Worm (Caenorhabditis elegans) whole organism, L1 larva: ENCODE results near the gene apc-2.

Experiments used
- C04F5.9 ChIP-seq: sonication (generic microtip); optimal IDR thresholded peaks from 2 replicates; lab custom pipeline; 2016; ENCODE audit warnings: missing genetic modification characterization, missing compliant biosample characterization
- C16A3.4 ChIP-seq: fragments of 150-350 bp; optimal IDR thresholded peaks from 2 replicates; lab custom pipeline; 2014; ENCODE audit warnings: missing biosample characterization, missing genetic modification characterization
- C34B4.2 ChIP-seq: sonication (generic microtip); optimal IDR thresholded peaks from 2 replicates; lab custom pipeline; 2017; ENCODE audit warnings: mild to moderate bottlenecking, missing genetic modification characterization, missing compliant biosample characterization
- F16B12.6 ChIP-seq: fragments of 150-350 bp; optimal IDR thresholded peaks from 2 replicates; lab custom pipeline; 2014; ENCODE audit warnings: missing biosample characterization, missing genetic modification characterization
- aha-1 ChIP-seq: fragments of 150-350 bp; optimal IDR thresholded peaks from 2 replicates; lab custom pipeline; 2014; ENCODE audit warnings: missing biosample characterization, missing genetic modification characterization
- alr-1 ChIP-seq: fragments of 200-800 bp; sonication (Bioruptor generic); optimal IDR thresholded peaks from 2 replicates; lab custom pipeline; 2018; ENCODE audit warnings: borderline replicate concordance, mild to moderate bottlenecking, missing genetic modification characterization, missing compliant biosample characterization
- aly-2 ChIP-seq: fragments of 150-350 bp; optimal IDR thresholded peaks from 2 replicates; lab custom pipeline; 2014; ENCODE audit warnings: missing biosample characterization, missing genetic modification characterization
- ama-1 ChIP-seq: fragments of 150-350 bp; optimal IDR thresholded peaks from 2 replicates; lab custom pipeline; 2014
- blmp-1 ChIP-seq: fragments of 150-350 bp; optimal IDR thresholded peaks from 2 replicates; lab custom pipeline; 2014; ENCODE audit warnings: missing biosample characterization, missing genetic modification characterization
- ceh-63 ChIP-seq: fragments of 200-800 bp; sonication (Bioruptor generic); optimal IDR thresholded peaks from 2 replicates; lab custom pipeline; 2018; ENCODE audit warnings: mild to moderate bottlenecking, missing genetic modification characterization, missing compliant biosample characterization
- ceh-82 ChIP-seq, 3 experiments: fragments of 150-350 bp in 1 of 3; sonication (generic microtip) in 2 of 3; optimal IDR thresholded peaks; 2 replicates each; lab custom pipeline; 2014 to 2017; ENCODE audit warnings: missing biosample characterization in 3 of 3, missing genetic modification characterization in 3 of 3
- ceh-88 ChIP-seq: fragments of 200-800 bp; sonication (Bioruptor generic); IDR thresholded peaks from 2 replicates; pipeline ENCODE4 v1.3.6; 2022; ENCODE audit warnings: missing genetic modification characterization, missing compliant biosample characterization
- ceh-90 ChIP-seq: sonication (generic microtip); optimal IDR thresholded peaks from 2 replicates; lab custom pipeline; 2016; ENCODE audit warnings: missing genetic modification characterization, missing compliant biosample characterization
- ces-1 ChIP-seq: fragments of 150-350 bp; optimal IDR thresholded peaks from 2 replicates; lab custom pipeline; 2014; ENCODE audit warnings: missing biosample characterization, missing genetic modification reagents, missing genetic modification characterization
- dpl-1 ChIP-seq, 3 experiments: fragments of 150-350 bp in 2 of 3; sonication (generic microtip) in 1 of 3; optimal IDR thresholded peaks; 2 replicates each; lab custom pipeline; 2014 to 2017; ENCODE audit warnings: missing biosample characterization in 3 of 3, missing genetic modification characterization in 3 of 3, missing genetic modification reagents in 3 of 3
- efl-1 ChIP-seq, 4 experiments: fragments of 150-350 bp; optimal IDR thresholded peaks in 3 of 4; peaks in 1 of 4; 1 replicate in 1 of 4; 2 replicates in 3 of 4; lab custom pipeline; 2014; ENCODE audit warnings: missing biosample characterization in 2 of 4, missing genetic modification characterization in 2 of 4, missing genetic modification reagents in 2 of 4
- efl-3 ChIP-seq: fragments of 200-800 bp; sonication (Bioruptor generic); optimal IDR thresholded peaks from 2 replicates; lab custom pipeline; 2018; ENCODE audit warnings: mild to moderate bottlenecking, missing genetic modification characterization, missing compliant biosample characterization
- egl-13 ChIP-seq: sonication (generic microtip); optimal IDR thresholded peaks from 2 replicates; lab custom pipeline; 2016; ENCODE audit warnings: missing genotype, missing genetic modification reagents, missing genetic modification characterization, missing compliant biosample characterization
- elt-2 ChIP-seq: sonication (generic microtip); optimal IDR thresholded peaks from 2 replicates; lab custom pipeline; 2016; ENCODE audit warnings: missing genetic modification characterization, mild to moderate bottlenecking, inconsistent platforms, missing compliant biosample characterization, missing genetic modification reagents
- fkh-10 ChIP-seq: sonication (generic microtip); optimal IDR thresholded peaks from 2 replicates; lab custom pipeline; 2017; ENCODE audit warnings: missing biosample characterization, missing genetic modification reagents, missing genetic modification characterization
- fkh-4 ChIP-seq: sonication (generic microtip); optimal IDR thresholded peaks from 2 replicates; lab custom pipeline; 2016; ENCODE audit warnings: missing compliant biosample characterization, missing genetic modification characterization, borderline replicate concordance
- grh-1 ChIP-seq: fragments of 200-800 bp; sonication (Bioruptor generic); IDR thresholded peaks from 2 replicates; pipeline ENCODE4 v1.3.6; 2022; ENCODE audit warnings: missing genetic modification reagents, missing genetic modification characterization, missing compliant biosample characterization
- hlh-17 ChIP-seq: fragments of 200-800 bp; sonication (Bioruptor generic); optimal IDR thresholded peaks from 2 replicates; lab custom pipeline; 2018; ENCODE audit warnings: missing genetic modification characterization, mild to moderate bottlenecking, missing compliant biosample characterization, moderate library complexity, borderline replicate concordance
- hlh-4 ChIP-seq: sonication (generic microtip); optimal IDR thresholded peaks from 2 replicates; lab custom pipeline; 2016; ENCODE audit warnings: mild to moderate bottlenecking, missing genetic modification characterization, missing compliant biosample characterization
- hpl-2 ChIP-seq: fragments of 150-350 bp; optimal IDR thresholded peaks from 2 replicates; lab custom pipeline; 2014; ENCODE audit warnings: missing biosample characterization, missing genetic modification reagents, missing genetic modification characterization
- jun-1 ChIP-seq: fragments of 150-350 bp; optimal IDR thresholded peaks from 2 replicates; lab custom pipeline; 2014; ENCODE audit warnings: missing biosample characterization, missing genetic modification reagents, missing genetic modification characterization
- lin-13 ChIP-seq: fragments of 150-350 bp; optimal IDR thresholded peaks from 2 replicates; lab custom pipeline; 2014; ENCODE audit warnings: missing biosample characterization, missing genetic modification reagents, missing genetic modification characterization
- lin-14 ChIP-seq: fragments of 200-800 bp; sonication (Bioruptor generic); optimal IDR thresholded peaks from 2 replicates; lab custom pipeline; 2018; ENCODE audit warnings: mild to moderate bottlenecking, missing genetic modification characterization, moderate library complexity, missing compliant biosample characterization
- lin-35 ChIP-seq, 2 experiments: fragments of 150-350 bp; optimal IDR thresholded peaks; 2 replicates each; lab custom pipeline; 2014; ENCODE audit warnings: missing biosample characterization in 2 of 2, missing genetic modification characterization in 2 of 2, missing genetic modification reagents in 2 of 2
- lin-39 ChIP-seq: fragments of 150-350 bp; optimal IDR thresholded peaks from 2 replicates; lab custom pipeline; 2014; ENCODE audit warnings: missing biosample characterization, missing genetic modification reagents, missing genetic modification characterization
- lsy-2 ChIP-seq, 2 experiments: fragments of 150-350 bp; optimal IDR thresholded peaks; 2 replicates each; lab custom pipeline; 2014; ENCODE audit warnings: missing biosample characterization in 2 of 2, missing genetic modification characterization in 2 of 2
- mab-9 ChIP-seq: fragments of 200-800 bp; sonication (Bioruptor generic); IDR thresholded peaks from 2 replicates; pipeline ENCODE4 v1.3.6; 2022; ENCODE audit warnings: missing genetic modification reagents, missing genetic modification characterization, missing compliant biosample characterization
- mdl-1 ChIP-seq, 2 experiments: fragments of 150-350 bp; optimal IDR thresholded peaks; 2 replicates each; lab custom pipeline; 2014 to 2017; ENCODE audit warnings: missing biosample characterization in 2 of 2, missing genetic modification characterization in 2 of 2, inconsistent platforms in 1 of 2
- mep-1 ChIP-seq: fragments of 150-350 bp; optimal IDR thresholded peaks from 2 replicates; lab custom pipeline; 2014; ENCODE audit warnings: missing biosample characterization, missing genetic modification characterization
- nhr-237 ChIP-seq: fragments of 150-350 bp; optimal IDR thresholded peaks from 2 replicates; lab custom pipeline; 2014; ENCODE audit warnings: missing biosample characterization, missing genetic modification characterization
- nhr-28 ChIP-seq: fragments of 150-350 bp; optimal IDR thresholded peaks from 2 replicates; lab custom pipeline; 2014; ENCODE audit warnings: missing biosample characterization, missing genetic modification characterization
- nhr-47 ChIP-seq: sonication (generic microtip); optimal IDR thresholded peaks from 2 replicates; lab custom pipeline; 2016; ENCODE audit warnings: mild to moderate bottlenecking, missing genetic modification characterization, moderate library complexity, missing compliant biosample characterization
- nhr-76 ChIP-seq: sonication (generic microtip); optimal IDR thresholded peaks from 2 replicates; lab custom pipeline; 2017; ENCODE audit warnings: missing biosample characterization, missing genetic modification characterization
- nhr-77 ChIP-seq: fragments of 150-350 bp; optimal IDR thresholded peaks from 2 replicates; lab custom pipeline; 2014; ENCODE audit warnings: missing biosample characterization, missing genetic modification characterization
- pqm-1 ChIP-seq: sonication (generic microtip); optimal IDR thresholded peaks from 3 replicates; lab custom pipeline; 2017; ENCODE audit warnings: missing biosample characterization, missing genetic modification characterization
- skn-1 ChIP-seq: fragments of 150-350 bp; optimal IDR thresholded peaks from 2 replicates; lab custom pipeline; 2014; ENCODE audit warnings: missing biosample characterization, missing genetic modification characterization
- sox-4 ChIP-seq: sonication (generic microtip); optimal IDR thresholded peaks from 2 replicates; lab custom pipeline; 2016; ENCODE audit warnings: missing genetic modification characterization, missing compliant biosample characterization
- sptf-1 ChIP-seq: fragments of 150-350 bp; optimal IDR thresholded peaks from 2 replicates; lab custom pipeline; 2014; ENCODE audit warnings: missing biosample characterization, missing genetic modification characterization
- swsn-7 ChIP-seq: sonication (generic microtip); optimal IDR thresholded peaks from 2 replicates; lab custom pipeline; 2016; ENCODE audit warnings: missing genetic modification characterization, missing compliant biosample characterization
- tbx-2 ChIP-seq: sonication (generic microtip); optimal IDR thresholded peaks from 2 replicates; lab custom pipeline; 2016; ENCODE audit warnings: missing genetic modification characterization, missing compliant biosample characterization
- tlp-1 ChIP-seq: fragments of 150-350 bp; optimal IDR thresholded peaks from 2 replicates; lab custom pipeline; 2014; ENCODE audit warnings: missing biosample characterization, missing genetic modification characterization
- unc-130 ChIP-seq: fragments of 150-350 bp; optimal IDR thresholded peaks from 2 replicates; lab custom pipeline; 2017; ENCODE audit warnings: missing biosample characterization, missing genetic modification characterization, inconsistent platforms
- unc-30 ChIP-seq: sonication (generic microtip); optimal IDR thresholded peaks from 2 replicates; lab custom pipeline; 2017; ENCODE audit warnings: missing biosample characterization, missing genetic modification characterization
- unc-98 ChIP-seq: fragments of 200-800 bp; sonication (Bioruptor generic); IDR thresholded peaks from 2 replicates; pipeline ENCODE4 v1.3.6; 2022; ENCODE audit warnings: missing genetic modification characterization, missing compliant biosample characterization
- xbp-1 ChIP-seq: sonication (generic microtip); optimal IDR thresholded peaks from 2 replicates; lab custom pipeline; 2016; ENCODE audit warnings: missing genetic modification characterization, missing compliant biosample characterization
- zag-1 ChIP-seq: fragments of 150-350 bp; optimal IDR thresholded peaks from 2 replicates; lab custom pipeline; 2014; ENCODE audit warnings: missing biosample characterization, missing genetic modification characterization
- ztf-11 ChIP-seq, 2 experiments: sonication (generic microtip); optimal IDR thresholded peaks; 2 replicates each; lab custom pipeline; 2016 to 2017; ENCODE audit warnings: missing genetic modification characterization in 2 of 2, missing biosample characterization in 1 of 2, missing compliant biosample characterization in 1 of 2

The apc-2 gene

DNA sequence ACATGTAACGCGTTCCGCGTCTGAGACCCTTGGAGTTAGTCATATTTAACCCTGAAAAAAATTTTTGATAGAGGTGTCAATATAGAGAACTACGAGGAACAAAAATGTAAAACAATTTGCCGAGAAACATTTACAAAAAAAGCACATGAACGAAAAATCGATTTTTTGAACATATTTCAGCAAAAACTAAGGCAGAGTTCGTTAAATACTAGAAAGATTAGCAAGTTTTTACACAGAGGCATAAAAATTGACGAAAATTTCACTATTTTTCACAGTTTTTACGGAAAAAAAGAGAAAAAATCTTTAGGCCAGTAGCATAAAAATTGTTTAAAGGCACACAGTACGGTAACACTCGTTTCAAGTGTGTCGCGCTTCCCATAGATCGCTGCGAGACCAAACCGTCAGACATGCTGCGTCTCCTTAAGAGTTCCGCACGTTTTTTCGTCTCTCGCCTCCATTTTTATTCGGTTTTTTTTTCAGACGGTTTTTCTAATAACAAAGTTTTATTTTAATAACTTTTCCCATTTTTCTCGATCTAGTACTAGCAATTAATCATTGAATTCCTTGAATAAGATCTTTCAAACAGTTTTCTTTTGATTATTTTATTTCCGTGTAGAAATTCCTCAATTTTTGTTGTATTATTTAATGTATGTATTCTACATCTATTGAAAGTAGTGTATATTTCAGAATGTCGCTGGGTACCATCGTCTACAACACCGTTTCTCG lies 49.9 kb downstream of the apc-2 start, which contains the start of the genes rpl-21 and C14B9.10:
Gene rpl-21, minus strand, starts transcription at position 51 of the 726 bp plus-strand sequence.
Gene C14B9.10, plus strand, starts transcription at position 676 of the 726 bp plus-strand sequence.
- TF ChIP-seq nhr-47 (tag; lab: Kevin White, UChicago) (peak; percentile 86), grh-1 (peak; percentile 64), skn-1 (tag; lab: Kevin White, UChicago) (peak; percentile 85), jun-1 (peak; percentile 74), xbp-1 (peak; percentile 81), elt-2 (tag; lab: Kevin White, UChicago) (peak; percentile 5), sptf-1 (no peak), lin-35 (GFP tag; optimal IDR thresholded peaks at IDR 0.05; lab: Kevin White, UChicago) (peak; percentile 84 to 89), sox-4 (peak; percentile 33), ceh-82 (tag; optimal IDR thresholded peaks at IDR 0.05; lab: Kevin White, UChicago) (peak; percentile 73 to 88 (median 77)), pqm-1 (tag; lab: Kevin White, UChicago) (no peak), hlh-17 (no peak), tlp-1 (tag; lab: Kevin White, UChicago) (no peak), hpl-2 (GFP tag; lab: Kevin White, UChicago) (peak; percentile 9), unc-98 (GFP tag; lab: Robert Waterston, UW) (no peak), blmp-1 (peak; percentile 72), unc-130 (tag; lab: Kevin White, UChicago) (peak; percentile 95), ces-1 (no peak), hlh-4 (no peak), ztf-11 (tag; optimal IDR thresholded peaks at IDR 0.05; lab: Kevin White, UChicago) (peak in 1 of 2 experiments; percentile 13), lin-14 (GFP tag; lab: Kevin White, UChicago) (peak; percentile 77), lin-39 (tag; lab: Kevin White, UChicago) (peak; percentile 69), ceh-88 (GFP tag; lab: Robert Waterston, UW) (peak; percentile 47; the same call in 1 of the 2 replicates), alr-1 (tag; lab: Kevin White, UChicago) (no peak), F16B12.6 (tag; lab: Kevin White, UChicago) (peak; percentile 53), nhr-77 (tag; lab: Kevin White, UChicago) (peak; percentile 73), lin-13 (GFP tag; lab: Kevin White, UChicago) (peak; percentile 73), fkh-10 (no peak), unc-30 (tag; lab: Kevin White, UChicago) (no peak), nhr-76 (tag; lab: Kevin White, UChicago) (no peak), aha-1 (tag; lab: Kevin White, UChicago) (no peak), aly-2 (tag; lab: Kevin White, UChicago) (peak; percentile 83), egl-13 (tag; lab: Kevin White, UChicago) (peak; percentile 27), mep-1 (tag; lab: Kevin White, UChicago) (peak; percentile 86), nhr-28 (tag; lab: Kevin White, UChicago) (no peak), C16A3.4 (tag; lab: Kevin White, UChicago) (peak; percentile 90), mab-9 (GFP tag; lab: Robert Waterston, UW) (no peak), nhr-237 (tag; lab: Kevin White, UChicago) (peak; percentile 57), ama-1 (lab: Kevin White, UChicago) (no peak), tbx-2 (tag; lab: Kevin White, UChicago) (peak; percentile 83), fkh-4 (tag; lab: Kevin White, UChicago) (no peak), efl-3 (no peak), efl-1 (optimal IDR thresholded peaks at IDR 0.05; lab: Kevin White, UChicago) (peak; percentile 87 to 91), efl-1 (GFP tag; optimal IDR thresholded peaks at IDR 0.05 in 1 of 2; lab: Kevin White, UChicago) (peak; percentile 77 to 97), swsn-7 (tag; lab: Kevin White, UChicago) (peak; percentile 85), ceh-63 (GFP tag; lab: Kevin White, UChicago) (no peak), ceh-90 (no peak), C04F5.9 (tag; lab: Kevin White, UChicago) (peak; percentile 50), zag-1 (no peak), mdl-1 (tag; optimal IDR thresholded peaks at IDR 0.05; lab: Kevin White, UChicago) (peak in 1 of 2 experiments; percentile 77), C34B4.2 (tag; lab: Kevin White, UChicago) (no peak), lsy-2 (tag; optimal IDR thresholded peaks at IDR 0.05; lab: Kevin White, UChicago) (peak; percentile 99), dpl-1 (GFP tag; optimal IDR thresholded peaks at IDR 0.05; lab: Kevin White, UChicago) (peak; percentile 75 to 80 (median 78))
